Fruit fly (Drosophila melanogaster): Measurements from ENCODE around the gene inaF-D.

Gene inaF-D

dm6 chrX:11684462-11684861, 44.4 kb downstream of the inaF-D start (continued):
- no peak for TF ChIP-seq Mrtf (GFP tag; IDR thresholded peaks at IDR 0.05)
- TF ChIP-seq sr (GFP tag; IDR thresholded peaks at IDR 0.05): no peak
- TF ChIP-seq NfI (GFP tag; optimal IDR thresholded peaks at IDR 0.05): no peak
- no peak for TF ChIP-seq kni (GFP tag; optimal IDR thresholded peaks at IDR 0.05)
- no peak for TF ChIP-seq zfh2 (GFP tag; optimal IDR thresholded peaks at IDR 0.05)
- peak; percentile 8 for TF ChIP-seq CG12769 (tag; optimal IDR thresholded peaks at IDR 0.05)
- no peak for TF ChIP-seq disco-r (GFP tag; optimal IDR thresholded peaks at IDR 0.05)
- no peak; the same call in 1 of the 2 replicates for TF ChIP-seq Adf1 (GFP tag; IDR thresholded peaks at IDR 0.05)
- TF ChIP-seq yki (optimal IDR thresholded peaks at IDR 0.05): no peak
- no peak for TF ChIP-seq CG13424 (tag; optimal IDR thresholded peaks at IDR 0.05)
- no peak for TF ChIP-seq Ravus (GFP tag; IDR thresholded peaks at IDR 0.05)
- TF ChIP-seq vvl (GFP tag; IDR thresholded peaks at IDR 0.05): no peak
- no peak for TF ChIP-seq CG34224 (GFP tag; IDR thresholded peaks at IDR 0.05; ENCODE audit: partially characterized antibody)
- no peak for TF ChIP-seq inv (GFP tag; IDR thresholded peaks at IDR 0.05; ENCODE audit: partially characterized antibody)
- TF ChIP-seq gsb-n (tag; optimal IDR thresholded peaks at IDR 0.05): no peak
- peak; percentile 10 for TF ChIP-seq gem (tag; optimal IDR thresholded peaks at IDR 0.05)
- TF ChIP-seq CG9817 (tag; optimal IDR thresholded peaks at IDR 0.05): no peak
- peak; percentile 22 for TF ChIP-seq CG1603 (tag; optimal IDR thresholded peaks at IDR 0.05)
- TF ChIP-seq croc (GFP tag; conservative IDR thresholded peaks at IDR 0.05): no peak
- TF ChIP-seq nerfin-2 (GFP tag; IDR thresholded peaks at IDR 0.05; ENCODE audit: partially characterized antibody): no peak
- TF ChIP-seq gcm2 (GFP tag; optimal IDR thresholded peaks at IDR 0.05): no peak
- TF ChIP-seq Sox100B (GFP tag; optimal IDR thresholded peaks at IDR 0.05): no peak
- TF ChIP-seq CG13123 (GFP tag; optimal IDR thresholded peaks at IDR 0.05): no peak
- TF ChIP-seq CG2120 (GFP tag; optimal IDR thresholded peaks at IDR 0.05): peak; percentile 13
- no peak for TF ChIP-seq Mad (GFP tag; optimal IDR thresholded peaks at IDR 0.05)
- no peak for TF ChIP-seq CG8281 (tag; optimal IDR thresholded peaks at IDR 0.05)
- no peak for TF ChIP-seq Abd-B (GFP tag; optimal IDR thresholded peaks at IDR 0.05)
- TF ChIP-seq Doc3 (GFP tag; IDR thresholded peaks at IDR 0.05; ENCODE audit: partially characterized antibody): no peak
- TF ChIP-seq CG14860 (GFP tag; IDR thresholded peaks at IDR 0.05; ENCODE audit: partially characterized antibody): no peak
- no peak for TF ChIP-seq CG11504 (tag; optimal IDR thresholded peaks at IDR 0.05)
- TF ChIP-seq CG1233 (GFP tag; optimal IDR thresholded peaks at IDR 0.05): no peak
- no peak for TF ChIP-seq bcd (GFP tag; optimal IDR thresholded peaks at IDR 0.05)
- TF ChIP-seq D19A (tag; optimal IDR thresholded peaks at IDR 0.05): peak; percentile 96
- no peak for TF ChIP-seq CG17186 (GFP tag; optimal IDR thresholded peaks at IDR 0.05)
- no peak for TF ChIP-seq sim (GFP tag; IDR thresholded peaks at IDR 0.05)
- TF ChIP-seq CG6813 (GFP tag; optimal IDR thresholded peaks at IDR 0.05): no peak
- TF ChIP-seq CG2678 (tag; optimal IDR thresholded peaks at IDR 0.05): peak; percentile 14
- TF ChIP-seq Oaz (GFP tag; IDR thresholded peaks at IDR 0.05): no peak
- TF ChIP-seq CG1647 (GFP tag; optimal IDR thresholded peaks at IDR 0.05): no peak
- no peak for TF ChIP-seq HmgD (GFP tag; optimal IDR thresholded peaks at IDR 0.05)
- TF ChIP-seq CG8290 (GFP tag; optimal IDR thresholded peaks at IDR 0.05): no peak
- TF ChIP-seq CG8290 (tag; optimal IDR thresholded peaks at IDR 0.05): peak in 1 of 2 experiments; percentile 42
- no peak for TF ChIP-seq wek (GFP tag; optimal IDR thresholded peaks at IDR 0.05)
- no peak for TF ChIP-seq Lim3 (GFP tag; IDR thresholded peaks at IDR 0.05)
- no peak for TF ChIP-seq ewg (GFP tag; optimal IDR thresholded peaks at IDR 0.05)
- no peak for TF ChIP-seq Scr (GFP tag; IDR thresholded peaks at IDR 0.05; ENCODE audit: partially characterized antibody)
- no peak for TF ChIP-seq CG4617 (GFP tag; optimal IDR thresholded peaks at IDR 0.05; ENCODE audit: borderline replicate concordance)
- 0 out of 2 replicates have a peak, but pooled peaks have one; percentile 13 for TF ChIP-seq sob (GFP tag; IDR thresholded peaks at IDR 0.05)
- peak; percentile 15 for TF ChIP-seq ATbp (GFP tag; optimal IDR thresholded peaks at IDR 0.05)
- TF ChIP-seq Spps (tag; optimal IDR thresholded peaks at IDR 0.05): no peak
- TF ChIP-seq sqz (GFP tag; optimal IDR thresholded peaks at IDR 0.05): no peak

All from whole organism, embryonic.